Fruit fly (Drosophila melanogaster): Measurements from ENCODE around the gene cold.

Gene cold

dm6 chr2L:530245-530644, 43.8 kb upstream of the cold start:
- TF ChIP-seq CG33017 (tag; optimal IDR thresholded peaks at IDR 0.05) (no peak), CG12768 (GFP tag; optimal IDR thresholded peaks at IDR 0.05) (no peak), CG7101 (tag; optimal IDR thresholded peaks at IDR 0.05) (no peak), toe (GFP tag; optimal IDR thresholded peaks at IDR 0.05) (no peak), tj (GFP tag; optimal IDR thresholded peaks at IDR 0.05) (no peak), kay (GFP tag; ENCODE audit: borderline replicate concordance) (no peak), CG11617 (GFP tag; optimal IDR thresholded peaks at IDR 0.05) (no peak), Crg-1 (GFP tag; optimal IDR thresholded peaks at IDR 0.05) (no peak), bab1 (GFP tag; optimal IDR thresholded peaks at IDR 0.05) (no peak), ovo (GFP tag; optimal IDR thresholded peaks at IDR 0.05) (no peak), cnc (optimal IDR thresholded peaks at IDR 0.05) (no peak), Clk (GFP tag; optimal IDR thresholded peaks at IDR 0.05) (no peak), Mnt (GFP tag; optimal IDR thresholded peaks at IDR 0.05) (no peak), CG5204 (GFP tag; optimal IDR thresholded peaks at IDR 0.05) (no peak), CG1620 (GFP tag; optimal IDR thresholded peaks at IDR 0.05) (no peak), cic (GFP tag; optimal IDR thresholded peaks at IDR 0.05) (no peak), pad (GFP tag; optimal IDR thresholded peaks at IDR 0.05) (no peak), CG7045 (GFP tag; optimal IDR thresholded peaks at IDR 0.05) (no peak), CG14711 (tag; optimal IDR thresholded peaks at IDR 0.05) (no peak)

dm6 chr2L:533734-534133, 40.4 kb upstream of the cold start:
- TF ChIP-seq cic (GFP tag; optimal IDR thresholded peaks at IDR 0.05) (no peak), CG7045 (GFP tag; optimal IDR thresholded peaks at IDR 0.05) (no peak), tj (GFP tag; optimal IDR thresholded peaks at IDR 0.05) (no peak), Clk (GFP tag; optimal IDR thresholded peaks at IDR 0.05) (no peak), pad (GFP tag; optimal IDR thresholded peaks at IDR 0.05) (no peak), bab1 (GFP tag; optimal IDR thresholded peaks at IDR 0.05) (no peak), cnc (optimal IDR thresholded peaks at IDR 0.05) (no peak), CG14711 (tag; optimal IDR thresholded peaks at IDR 0.05) (no peak), Mnt (GFP tag; optimal IDR thresholded peaks at IDR 0.05) (no peak), Crg-1 (GFP tag; optimal IDR thresholded peaks at IDR 0.05) (no peak), CG33017 (tag; optimal IDR thresholded peaks at IDR 0.05) (no peak), Hr96 (GFP tag; optimal IDR thresholded peaks at IDR 0.05) (no peak), CG11617 (GFP tag; optimal IDR thresholded peaks at IDR 0.05) (no peak), ovo (GFP tag; optimal IDR thresholded peaks at IDR 0.05) (no peak), CG1620 (GFP tag; optimal IDR thresholded peaks at IDR 0.05) (no peak), CG7101 (tag; optimal IDR thresholded peaks at IDR 0.05) (no peak), CG5204 (GFP tag; optimal IDR thresholded peaks at IDR 0.05) (no peak), kay (GFP tag; ENCODE audit: borderline replicate concordance) (no peak)

dm6 chr2L:540572-541210, 33.4 kb upstream of the cold start:
- TF ChIP-seq kay (GFP tag; ENCODE audit: borderline replicate concordance): no peak
- TF ChIP-seq CG14711 (tag; optimal IDR thresholded peaks at IDR 0.05): no peak
- peak; percentile 27 for TF ChIP-seq Mnt (GFP tag; optimal IDR thresholded peaks at IDR 0.05)
- no peak for TF ChIP-seq CG1620 (GFP tag; optimal IDR thresholded peaks at IDR 0.05)
- peak; percentile 97 for TF ChIP-seq ovo (GFP tag; optimal IDR thresholded peaks at IDR 0.05)
- no peak for TF ChIP-seq CG7101 (tag; optimal IDR thresholded peaks at IDR 0.05)
- no peak for TF ChIP-seq CG5204 (GFP tag; optimal IDR thresholded peaks at IDR 0.05)
- TF ChIP-seq tj (GFP tag; optimal IDR thresholded peaks at IDR 0.05): peak; percentile 79
- TF ChIP-seq Crg-1 (GFP tag; optimal IDR thresholded peaks at IDR 0.05): no peak
- no peak for TF ChIP-seq cic (GFP tag; optimal IDR thresholded peaks at IDR 0.05)
- TF ChIP-seq CG11617 (GFP tag; optimal IDR thresholded peaks at IDR 0.05): no peak
- no peak for TF ChIP-seq toe (GFP tag; optimal IDR thresholded peaks at IDR 0.05)
- no peak for TF ChIP-seq cnc (optimal IDR thresholded peaks at IDR 0.05)
- TF ChIP-seq bab1 (GFP tag; optimal IDR thresholded peaks at IDR 0.05): peak; percentile 69
- TF ChIP-seq pad (GFP tag; optimal IDR thresholded peaks at IDR 0.05): no peak
- TF ChIP-seq Hr96 (GFP tag; optimal IDR thresholded peaks at IDR 0.05): no peak
- TF ChIP-seq CG12768 (GFP tag; optimal IDR thresholded peaks at IDR 0.05): no peak

dm6 chr2L:542338-542967, 31.6 kb upstream of the cold start, which contains the start of gene lwr:
Gene lwr (minus strand): TSS chr2L:542580.
- TF ChIP-seq CG11617 (GFP tag; optimal IDR thresholded peaks at IDR 0.05) (no peak), Mnt (GFP tag; optimal IDR thresholded peaks at IDR 0.05) (peak; percentile 34), Crg-1 (GFP tag; optimal IDR thresholded peaks at IDR 0.05) (peak; percentile 22), pad (GFP tag; optimal IDR thresholded peaks at IDR 0.05) (peak; percentile 31), bab1 (GFP tag; optimal IDR thresholded peaks at IDR 0.05) (peak; percentile 33)

- TF ChIP-seq CG14711 (tag; optimal IDR thresholded peaks at IDR 0.05) (no peak), CG12768 (GFP tag; optimal IDR thresholded peaks at IDR 0.05) (no peak), kay (GFP tag; ENCODE audit: borderline replicate concordance) (no peak)
Observed at dm6 chr2L:543799-544198, 30.3 kb upstream of the cold start.

- TF ChIP-seq Mnt (GFP tag; optimal IDR thresholded peaks at IDR 0.05) (peak; percentile 34), CG5204 (GFP tag; optimal IDR thresholded peaks at IDR 0.05) (no peak)
Observed at dm6 chr2L:544444-545179, 29.5 kb upstream of the cold start, which contains the start of the genes Spp and nAChRbeta3. Gene Spp (minus strand): TSS chr2L:544653. Gene nAChRbeta3 (plus strand): TSS chr2L:545129.
